Fruit fly (Drosophila melanogaster) whole organism, embryonic: ENCODE results near the gene LUBEL.
A peak's percentile ranks its signal among the peaks of the same experiment; 100 is the strongest.

ENCODE experiments used
- Blimp-1 ChIP-seq: fragments of 200-800 bp; sonication (Bioruptor generic); optimal IDR thresholded peaks from 3 replicates; lab custom pipeline; 2018; ENCODE audit warnings: missing biosample characterization, missing genetic modification characterization, mild to moderate bottlenecking, moderate library complexity, missing genetic modification reagents
- CG10209 ChIP-seq: fragments of 200-800 bp; sonication (Bioruptor generic); optimal IDR thresholded peaks from 3 replicates; lab custom pipeline; 2017; ENCODE audit warnings: missing biosample characterization, mild to moderate bottlenecking, missing genetic modification characterization, missing genetic modification reagents
- CG10274 ChIP-seq: fragments of 200-800 bp; sonication (Bioruptor generic); optimal IDR thresholded peaks from 3 replicates; lab custom pipeline; 2017; ENCODE audit warnings: missing biosample characterization, mild to moderate bottlenecking, missing genetic modification characterization
- CG11504 ChIP-seq: fragments of 200-800 bp; sonication (Bioruptor generic); optimal IDR thresholded peaks from 3 replicates; lab custom pipeline; 2019; ENCODE audit warnings: missing biosample characterization, mild to moderate bottlenecking, missing genetic modification characterization, moderate library complexity
- CG12104 ChIP-seq: fragments of 200-800 bp; sonication (Bioruptor generic); optimal IDR thresholded peaks from 3 replicates; lab custom pipeline; 2016; ENCODE audit warnings: missing biosample characterization, missing genetic modification characterization
- CG12155 ChIP-seq: fragments of 200-800 bp; sonication (Bioruptor generic); optimal IDR thresholded peaks from 3 replicates; lab custom pipeline; 2016; ENCODE audit warnings: missing biosample characterization, missing genetic modification characterization
- CG12942 ChIP-seq: fragments of 200-800 bp; sonication (Bioruptor generic); optimal IDR thresholded peaks from 3 replicates; lab custom pipeline; 2016; ENCODE audit warnings: missing biosample characterization, missing genetic modification characterization
- CG13775 ChIP-seq: fragments of 200-800 bp; sonication (Bioruptor generic); optimal IDR thresholded peaks from 3 replicates; lab custom pipeline; 2017; ENCODE audit warnings: missing biosample characterization, mild to moderate bottlenecking, missing genetic modification characterization
- CG15696 ChIP-seq: fragments of 200-800 bp; sonication (Bioruptor generic); optimal IDR thresholded peaks from 2 replicates; lab custom pipeline; 2019; ENCODE audit warnings: missing biosample characterization, mild to moderate bottlenecking, missing genetic modification characterization, moderate library complexity
- CG17612 ChIP-seq: fragments of 200-800 bp; sonication (Bioruptor generic); IDR thresholded peaks from 2 replicates; pipeline ENCODE4 v1.3.6; 2022; ENCODE audit warnings: missing biosample characterization, missing genetic modification characterization
- CG18599 ChIP-seq: fragments of 200-800 bp; sonication (Bioruptor generic); optimal IDR thresholded peaks from 3 replicates; lab custom pipeline; 2017; ENCODE audit warnings: missing biosample characterization, missing genetic modification characterization, mild to moderate bottlenecking, moderate library complexity, missing genetic modification reagents
- CG3163 ChIP-seq: fragments of 200-800 bp; sonication (Bioruptor generic); optimal IDR thresholded peaks from 3 replicates; lab custom pipeline; 2016; ENCODE audit warnings: missing biosample characterization, missing genetic modification characterization
- CG34422 ChIP-seq: fragments of 200-800 bp; sonication (Bioruptor generic); IDR thresholded peaks from 3 replicates; pipeline ENCODE4 v1.3.6; 2022; ENCODE audit warnings: missing biosample characterization, missing genetic modification characterization
- CG3838 ChIP-seq: fragments of 200-800 bp; sonication (Bioruptor generic); optimal IDR thresholded peaks from 3 replicates; lab custom pipeline; 2016; ENCODE audit warnings: missing biosample characterization, missing genetic modification characterization
- CG4404 ChIP-seq: fragments of 200-800 bp; sonication (Bioruptor generic); IDR thresholded peaks from 2 replicates; pipeline ENCODE4 v1.3.6; 2022; ENCODE audit warnings: missing biosample characterization, missing genetic modification characterization
- CG6175 ChIP-seq: fragments of 200-800 bp; sonication (Bioruptor generic); IDR thresholded peaks from 3 replicates; pipeline ENCODE4 v1.3.6; 2022; ENCODE audit warnings: missing biosample characterization, missing genetic modification characterization
- CG6689 ChIP-seq: fragments of 200-800 bp; sonication (Bioruptor generic); IDR thresholded peaks from 2 replicates; pipeline ENCODE4 v1.3.6; 2022; ENCODE audit warnings: missing biosample characterization, missing genetic modification characterization
- CG7357 ChIP-seq: fragments of 200-800 bp; sonication (Bioruptor generic); IDR thresholded peaks from 3 replicates; pipeline ENCODE4 v1.3.6; 2022; ENCODE audit warnings: missing biosample characterization, missing genetic modification characterization
- CG7839 ChIP-seq: fragments of 200-800 bp; sonication (Bioruptor generic); optimal IDR thresholded peaks from 3 replicates; lab custom pipeline; 2018; ENCODE audit warnings: missing biosample characterization, mild to moderate bottlenecking, missing genetic modification characterization, moderate library complexity
- CG8924 ChIP-seq: fragments of 200-800 bp; optimal IDR thresholded peaks from 3 replicates; lab custom pipeline; 2019; ENCODE audit warnings: missing biosample characterization, mild to moderate bottlenecking, missing genetic modification characterization, moderate library complexity
- Chrac-16 ChIP-seq: fragments of 200-800 bp; sonication (Bioruptor generic); optimal IDR thresholded peaks from 3 replicates; lab custom pipeline; 2016; ENCODE audit warnings: missing biosample characterization, missing genetic modification characterization
- Dad ChIP-seq: fragments of 200-800 bp; sonication (Bioruptor generic); optimal IDR thresholded peaks from 3 replicates; lab custom pipeline; 2016; ENCODE audit warnings: missing biosample characterization, missing genetic modification characterization
- Dp ChIP-seq: fragments of 200-800 bp; sonication (Bioruptor generic); optimal IDR thresholded peaks from 2 replicates; lab custom pipeline; 2018; ENCODE audit warnings: missing biosample characterization, mild to moderate bottlenecking, missing genetic modification characterization, moderate library complexity
- Eip74EF ChIP-seq, 2 experiments: fragments of 200-800 bp in 1 of 2; fragments of >200 bp in 1 of 2; sonication (Bioruptor generic) in 1 of 2; optimal IDR thresholded peaks; 2 replicates each; lab custom pipeline; 2017 to 2019; ENCODE audit warnings: missing biosample characterization in 2 of 2, missing genetic modification characterization in 2 of 2, mild to moderate bottlenecking in 1 of 2, moderate library complexity in 1 of 2
- Hr39 ChIP-seq: fragments of >200 bp; optimal IDR thresholded peaks from 2 replicates; lab custom pipeline; 2017
- Sox100B ChIP-seq: fragments of 200-800 bp; sonication (Bioruptor generic); optimal IDR thresholded peaks from 3 replicates; lab custom pipeline; 2018; ENCODE audit warnings: missing biosample characterization, mild to moderate bottlenecking, missing genetic modification characterization
- Ssrp ChIP-seq: fragments of 200-800 bp; sonication (Bioruptor generic); optimal IDR thresholded peaks from 2 replicates; lab custom pipeline; 2018; ENCODE audit warnings: missing biosample characterization, mild to moderate bottlenecking, missing genetic modification characterization, moderate library complexity
- Xrp1 ChIP-seq: fragments of 200-800 bp; sonication (Bioruptor generic); IDR thresholded peaks from 2 replicates; pipeline ENCODE4 v1.3.6; 2022; ENCODE audit warnings: missing biosample characterization, missing genetic modification characterization
- al ChIP-seq: fragments of 200-800 bp; sonication (Bioruptor generic); IDR thresholded peaks from 2 replicates; pipeline ENCODE4 v1.3.6; 2022; ENCODE audit warnings: missing biosample characterization, missing genetic modification characterization
- bsh ChIP-seq, 2 experiments: fragments of 200-800 bp; sonication (Bioruptor generic); optimal IDR thresholded peaks; 2 replicates each; lab custom pipeline; 2017 to 2018; ENCODE audit warnings: mild to moderate bottlenecking in 2 of 2, missing biosample characterization in 2 of 2, missing genetic modification characterization in 2 of 2, moderate library complexity in 1 of 2
- cato ChIP-seq: fragments of 200-800 bp; sonication (Bioruptor generic); optimal IDR thresholded peaks from 2 replicates; lab custom pipeline; 2016; ENCODE audit warnings: missing biosample characterization, missing genetic modification characterization, borderline replicate concordance
- cwo ChIP-seq: fragments of 200-800 bp; sonication (Bioruptor generic); optimal IDR thresholded peaks from 3 replicates; lab custom pipeline; 2017; ENCODE audit warnings: missing biosample characterization, missing genetic modification characterization, mild to moderate bottlenecking, moderate library complexity, missing genetic modification reagents
- dpn ChIP-seq, 2 experiments: fragments of 200-800 bp; sonication (Bioruptor generic); optimal IDR thresholded peaks; 3 replicates each; lab custom pipeline; 2016; ENCODE audit warnings: missing biosample characterization in 2 of 2, missing genetic modification characterization in 2 of 2
- fd96Cb ChIP-seq: fragments of 200-800 bp; sonication (Bioruptor generic); optimal IDR thresholded peaks from 2 replicates; lab custom pipeline; 2018; ENCODE audit warnings: missing biosample characterization, mild to moderate bottlenecking, missing genetic modification characterization, moderate library complexity
- gce ChIP-seq: fragments of 200-800 bp; sonication (Bioruptor generic); IDR thresholded peaks from 3 replicates; pipeline ENCODE4 v1.3.6; 2022; ENCODE audit warnings: missing biosample characterization, missing genetic modification characterization
- lab ChIP-seq: fragments of 200-800 bp; sonication (Bioruptor generic); optimal IDR thresholded peaks from 3 replicates; lab custom pipeline; 2017; ENCODE audit warnings: missing biosample characterization, missing genetic modification characterization, mild to moderate bottlenecking, moderate library complexity, missing genetic modification reagents
- mam ChIP-seq: fragments of 200-800 bp; sonication (Bioruptor generic); optimal IDR thresholded peaks from 3 replicates; lab custom pipeline; 2016; ENCODE audit warnings: missing biosample characterization, missing genetic modification characterization
- pan ChIP-seq, 4 experiments: fragments of >200 bp in 3 of 4; fragments of 200-800 bp in 1 of 4; sonication (Bioruptor generic) in 1 of 4; optimal IDR thresholded peaks in 3 of 4; IDR thresholded peaks in 1 of 4; 2 replicates each; pipeline versions ENCODE4 v1.3.6 to Lab custom; 2017 to 2022; ENCODE audit warnings: missing biosample characterization in 2 of 4, missing genetic modification characterization in 2 of 4, mixed read lengths in 1 of 4
- pnt ChIP-seq: fragments of 200-800 bp; sonication (Bioruptor generic); optimal IDR thresholded peaks from 3 replicates; lab custom pipeline; 2016; ENCODE audit warnings: missing biosample characterization, missing genetic modification characterization
- prd ChIP-seq, 3 experiments: fragments of >200 bp in 2 of 3; fragments of 200-800 bp in 1 of 3; sonication (Bioruptor generic) in 1 of 3; optimal IDR thresholded peaks in 2 of 3; IDR thresholded peaks in 1 of 3; 2 replicates in 2 of 3; 3 replicates in 1 of 3; pipeline versions ENCODE4 v1.3.6 to Lab custom; 2017 to 2022; ENCODE audit warnings: missing biosample characterization in 1 of 3, missing genetic modification characterization in 1 of 3
- ro ChIP-seq: fragments of 200-800 bp; sonication (Bioruptor generic); IDR thresholded peaks from 2 replicates; pipeline ENCODE4 v1.3.6; 2022; ENCODE audit warnings: missing biosample characterization, missing genetic modification characterization
- sd ChIP-seq: fragments of 200-800 bp; sonication (Bioruptor generic); optimal IDR thresholded peaks from 3 replicates; lab custom pipeline; 2018; ENCODE audit warnings: missing biosample characterization, mild to moderate bottlenecking, missing genetic modification characterization, moderate library complexity
- sens ChIP-seq: fragments of 200-800 bp; sonication (Bioruptor generic); peaks from one replicate; lab custom pipeline; 2016; ENCODE audit warnings: missing biosample characterization, missing genetic modification characterization
- sug ChIP-seq: fragments of 200-800 bp; optimal IDR thresholded peaks from 2 replicates; lab custom pipeline; 2019; ENCODE audit warnings: missing biosample characterization, mild to moderate bottlenecking, missing genetic modification characterization, moderate library complexity
- tio ChIP-seq: fragments of 200-800 bp; sonication (Bioruptor generic); optimal IDR thresholded peaks from 2 replicates; lab custom pipeline; 2017; ENCODE audit warnings: missing biosample characterization, missing genetic modification characterization, inconsistent platforms
- unpg ChIP-seq: fragments of 200-800 bp; sonication (Bioruptor generic); optimal IDR thresholded peaks from 3 replicates; lab custom pipeline; 2018; ENCODE audit warnings: missing biosample characterization, mild to moderate bottlenecking, missing genetic modification characterization, moderate library complexity

The LUBEL gene

DNA sequence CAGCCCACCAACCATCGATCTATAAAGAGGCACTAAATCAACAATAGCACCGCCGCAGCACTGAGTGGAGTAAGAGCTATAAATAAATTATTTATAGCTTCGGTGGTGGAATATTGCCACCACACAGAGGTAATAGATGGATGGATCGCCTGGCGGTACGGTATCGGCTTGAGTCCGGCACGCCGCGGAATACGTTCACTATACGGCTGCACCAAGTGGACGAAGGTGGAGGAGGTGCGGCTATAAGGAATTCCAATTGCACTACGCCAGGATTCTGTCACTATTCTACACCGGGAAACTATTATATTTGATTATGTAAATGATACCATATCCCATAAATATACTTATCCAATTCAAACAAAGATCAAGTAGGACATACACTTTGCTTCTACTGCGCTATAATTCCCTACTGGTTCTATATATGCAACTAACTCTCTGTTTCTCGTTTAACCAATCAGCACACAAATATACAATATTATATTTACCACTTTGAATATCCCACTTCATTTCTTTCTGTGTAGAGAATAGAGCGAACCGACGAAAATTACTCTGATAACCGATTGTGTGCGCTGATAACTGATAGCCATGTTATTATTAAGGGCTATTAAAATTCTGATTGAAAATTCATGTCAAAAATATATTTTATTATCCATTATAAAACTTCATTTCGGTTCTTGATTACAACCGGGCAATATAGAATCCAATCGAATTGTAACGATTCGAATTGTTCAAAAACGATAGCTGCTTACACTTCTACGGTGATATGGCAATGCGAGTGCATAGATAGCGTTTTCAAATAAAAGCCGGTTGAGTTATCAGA, 46.9 kb upstream of the LUBEL start (continued):
- TF ChIP-seq Sox100B (GFP tag; lab: Kevin White, UChicago), result peak; percentile 12
- TF ChIP-seq CG7839 (tag; lab: Kevin White, UChicago), result peak; percentile 49
- TF ChIP-seq cato (GFP tag; lab: Kevin White, UChicago), result peak; percentile 27
- peak; percentile 27 for TF ChIP-seq CG18599
- no peak for TF ChIP-seq CG3838 (GFP tag; lab: Kevin White, UChicago)
- TF ChIP-seq mam (GFP tag; lab: Kevin White, UChicago), result peak; percentile 4
- TF ChIP-seq Dad (GFP tag; lab: Kevin White, UChicago), result no peak
- peak; percentile 26 for TF ChIP-seq Ssrp (tag; lab: Kevin White, UChicago)
- TF ChIP-seq CG12942 (GFP tag; lab: Kevin White, UChicago), result no peak
- TF ChIP-seq lab (GFP tag; lab: Kevin White, UChicago), result peak; percentile 5
- TF ChIP-seq Hr39 (lab: Kevin White, UChicago), result no peak
- peak; percentile 51 for TF ChIP-seq fd96Cb (tag; lab: Kevin White, UChicago)
- TF ChIP-seq pan (optimal IDR thresholded peaks at IDR 0.05; lab: Kevin White, UChicago), result no peak
- peak in 1 of 2 experiments; percentile 4 for TF ChIP-seq pan (GFP tag; optimal IDR thresholded peaks at IDR 0.05 in 1 of 2, IDR thresholded peaks at IDR 0.05 in 1 of 2)
- peak; percentile 90 for TF ChIP-seq sens
- peak; percentile 55 for TF ChIP-seq CG11504 (tag; lab: Kevin White, UChicago)
- peak; percentile 71 for TF ChIP-seq sug (tag; lab: Kevin White, UChicago)
- TF ChIP-seq al (GFP tag; lab: Robert Waterston, UW), result peak; percentile 16; the same call in 1 of the 2 replicates
- TF ChIP-seq ro, result no peak
- TF ChIP-seq cwo (GFP tag; lab: Kevin White, UChicago), result peak; percentile 37
- TF ChIP-seq CG17612 (GFP tag; lab: Robert Waterston, UW), result no peak
- TF ChIP-seq Xrp1 (GFP tag; lab: Robert Waterston, UW), result peak; percentile 28; the same call in 1 of the 2 replicates
- peak; percentile 58 for TF ChIP-seq sd (tag; lab: Kevin White, UChicago)
- TF ChIP-seq Eip74EF (GFP tag; optimal IDR thresholded peaks at IDR 0.05; lab: Kevin White, UChicago), result peak in 1 of 2 experiments; percentile 31
- TF ChIP-seq CG8924, result peak; percentile 40
- TF ChIP-seq CG10274 (GFP tag; lab: Kevin White, UChicago), result peak; percentile 94
- TF ChIP-seq Chrac-16, result peak; percentile 14
- no peak for TF ChIP-seq gce
- TF ChIP-seq dpn (GFP tag; optimal IDR thresholded peaks at IDR 0.05; lab: Kevin White, UChicago), result peak in 1 of 2 experiments; percentile 10
- no peak for TF ChIP-seq CG3163 (GFP tag; lab: Kevin White, UChicago)
- TF ChIP-seq CG6175 (GFP tag; lab: Robert Waterston, UW), result no peak
- TF ChIP-seq Dp (GFP tag; lab: Kevin White, UChicago), result no peak
- peak; percentile 48 for TF ChIP-seq unpg (GFP tag; lab: Kevin White, UChicago)
- TF ChIP-seq CG12155, result peak; percentile 19
- peak; percentile 26 for TF ChIP-seq CG15696 (tag; lab: Kevin White, UChicago)
- TF ChIP-seq CG10209 (GFP tag; lab: Kevin White, UChicago), result peak; percentile 43
- no peak for TF ChIP-seq prd (optimal IDR thresholded peaks at IDR 0.05; lab: Kevin White, UChicago)
- peak; percentile 42; the same call in 1 of the 3 replicates for TF ChIP-seq prd (GFP tag; IDR thresholded peaks at IDR 0.05; lab: Robert Waterston, UW)
- TF ChIP-seq Blimp-1 (GFP tag; lab: Kevin White, UChicago), result peak; percentile 41
- TF ChIP-seq CG4404 (GFP tag; lab: Robert Waterston, UW), result 0 out of 2 replicates have a peak, but pooled peaks have one; percentile 15
- TF ChIP-seq CG12104 (GFP tag; lab: Kevin White, UChicago), result peak; percentile 17
- peak in 1 of 2 experiments; percentile 55 for TF ChIP-seq bsh (GFP tag; optimal IDR thresholded peaks at IDR 0.05; lab: Kevin White, UChicago)
- peak; percentile 33; the same call in 1 of the 3 replicates for TF ChIP-seq CG34422 (GFP tag; lab: Robert Waterston, UW)
- peak; percentile 15 for TF ChIP-seq CG13775 (GFP tag; lab: Kevin White, UChicago)
- peak; percentile 27 for TF ChIP-seq pnt
- TF ChIP-seq CG6689 (GFP tag; lab: Robert Waterston, UW), result peak; percentile 40; the same call in 1 of the 2 replicates
- 0 out of 3 replicates have a peak, but pooled peaks have one; percentile 27 for TF ChIP-seq CG7357 (GFP tag; lab: Robert Waterston, UW)
- peak; percentile 51 for TF ChIP-seq tio (GFP tag; lab: Kevin White, UChicago)
